Worm (Caenorhabditis elegans) whole organism, young adult: ENCODE measurements around the gene Y38E10A.33.

ENCODE experiments used
- B0336.3 ChIP-seq: fragments of 200-800 bp; sonication (Bioruptor generic); IDR thresholded peaks from 2 replicates; pipeline ENCODE4 v1.3.6; 2022; ENCODE audit warnings: missing genetic modification characterization, missing compliant biosample characterization
- D2030.7 ChIP-seq: fragments of 200-800 bp; sonication (Bioruptor generic); IDR thresholded peaks from 2 replicates; pipeline ENCODE4 v1.3.6; 2022; ENCODE audit warnings: missing genetic modification reagents, missing genetic modification characterization, missing compliant biosample characterization
- F23B12.7 ChIP-seq: sonication (generic microtip); optimal IDR thresholded peaks from 2 replicates; lab custom pipeline; 2017; ENCODE audit warnings: missing genetic modification characterization, mild to moderate bottlenecking, missing compliant biosample characterization, antibody characterized with exemption, moderate library complexity; ENCODE audit not compliant: insufficient read depth
- K11D2.4 ChIP-seq: fragments of 200-800 bp; sonication (Bioruptor generic); IDR thresholded peaks from 2 replicates; pipeline ENCODE4 v1.3.6; 2022; ENCODE audit warnings: missing genetic modification reagents, missing genetic modification characterization, missing compliant biosample characterization
- Y56A3A.18 ChIP-seq: fragments of 200-800 bp; sonication (Bioruptor generic); IDR thresholded peaks from 2 replicates; pipeline ENCODE4 v1.3.6; 2022; ENCODE audit warnings: missing genetic modification reagents, missing genetic modification characterization, missing compliant biosample characterization
- ama-1 ChIP-seq, 3 experiments: fragments of 150-350 bp in 1 of 3; sonication (generic microtip) in 2 of 3; optimal IDR thresholded peaks; 2 replicates each; lab custom pipeline; 2014 to 2018; ENCODE audit warnings: missing biosample characterization in 2 of 3, missing genetic modification characterization in 2 of 3, missing genetic modification reagents in 2 of 3
- attf-3 ChIP-seq: fragments of 200-800 bp; sonication (Bioruptor generic); conservative IDR thresholded peaks from 2 replicates; pipeline ENCODE4 v1.3.6; 2022; ENCODE audit warnings: missing genetic modification reagents, missing genetic modification characterization, missing compliant biosample characterization
- attf-6 ChIP-seq: fragments of 200-800 bp; sonication (Bioruptor generic); IDR thresholded peaks from 2 replicates; pipeline ENCODE4 v1.3.6; 2022; ENCODE audit warnings: missing genetic modification reagents, missing genetic modification characterization, missing compliant biosample characterization
- cebp-2 ChIP-seq: fragments of 200-800 bp; sonication (Bioruptor generic); IDR thresholded peaks from 2 replicates; pipeline ENCODE4 v1.3.6; 2022; ENCODE audit warnings: missing genetic modification characterization, missing compliant biosample characterization
- ceh-58 ChIP-seq: fragments of 200-800 bp; sonication (Bioruptor generic); IDR thresholded peaks from 2 replicates; pipeline ENCODE4 v1.3.6; 2022; ENCODE audit warnings: missing genetic modification characterization, missing compliant biosample characterization
- ceh-91 ChIP-seq: fragments of 200-800 bp; sonication (Bioruptor generic); IDR thresholded peaks from 2 replicates; pipeline ENCODE4 v1.3.6; 2022; ENCODE audit warnings: missing genetic modification reagents, missing genetic modification characterization, missing compliant biosample characterization
- efl-1 ChIP-seq: fragments of 150-350 bp; optimal IDR thresholded peaks from 2 replicates; lab custom pipeline; 2014; ENCODE audit warnings: missing biosample characterization, missing genetic modification reagents, missing genetic modification characterization
- egrh-3 ChIP-seq: fragments of 200-800 bp; sonication (Bioruptor generic); IDR thresholded peaks from 2 replicates; pipeline ENCODE4 v1.3.6; 2022; ENCODE audit warnings: missing genetic modification reagents, missing genetic modification characterization, missing compliant biosample characterization
- ekl-4 ChIP-seq: fragments of 200-800 bp; sonication (Bioruptor generic); IDR thresholded peaks from 2 replicates; pipeline ENCODE4 v1.3.6; 2022; ENCODE audit warnings: missing genetic modification reagents, missing genetic modification characterization, missing compliant biosample characterization
- him-1 ChIP-seq: sonication (generic microtip); optimal IDR thresholded peaks from 2 replicates; lab custom pipeline; 2016; ENCODE audit warnings: missing genotype, missing genetic modification reagents, missing genetic modification characterization, missing compliant biosample characterization
- hmg-1.2 ChIP-seq: fragments of 200-800 bp; sonication (Bioruptor generic); IDR thresholded peaks from 2 replicates; pipeline ENCODE4 v1.3.6; 2022; ENCODE audit warnings: missing genetic modification reagents, missing genetic modification characterization, missing compliant biosample characterization
- hrde-1 ChIP-seq: sonication (generic microtip); optimal IDR thresholded peaks from 2 replicates; lab custom pipeline; 2016; ENCODE audit warnings: missing genetic modification characterization, mild to moderate bottlenecking, missing compliant biosample characterization, moderate library complexity, missing genotype, missing genetic modification reagents, borderline replicate concordance
- hsf-1 ChIP-seq: fragments of 200-800 bp; sonication (Bioruptor generic); IDR thresholded peaks from 2 replicates; pipeline ENCODE4 v1.3.6; 2022; ENCODE audit warnings: missing genetic modification reagents, missing genetic modification characterization, missing compliant biosample characterization
- let-607 ChIP-seq, 2 experiments: fragments of 200-800 bp in 1 of 2; sonication (Bioruptor generic) in 1 of 2; sonication (generic microtip) in 1 of 2; optimal IDR thresholded peaks; 2 replicates each; lab custom pipeline; 2016 to 2018; ENCODE audit warnings: mild to moderate bottlenecking in 2 of 2, missing compliant biosample characterization in 2 of 2, missing genetic modification characterization in 2 of 2, moderate library complexity in 2 of 2, missing genotype in 1 of 2
- lin-26 ChIP-seq: fragments of 200-800 bp; sonication (Bioruptor generic); IDR thresholded peaks from 2 replicates; pipeline ENCODE4 v1.3.6; 2022; ENCODE audit warnings: missing genetic modification reagents, missing genetic modification characterization, missing compliant biosample characterization
- lir-1 ChIP-seq: fragments of 200-800 bp; sonication (Bioruptor generic); conservative IDR thresholded peaks from 2 replicates; pipeline ENCODE4 v1.3.6; 2022; ENCODE audit warnings: missing genetic modification reagents, missing genetic modification characterization, missing compliant biosample characterization
- madf-6 ChIP-seq: fragments of 200-800 bp; sonication (Bioruptor generic); IDR thresholded peaks from 2 replicates; pipeline ENCODE4 v1.3.6; 2022; ENCODE audit warnings: missing genetic modification reagents, missing genetic modification characterization, missing compliant biosample characterization
- madf-8 ChIP-seq: fragments of 200-800 bp; sonication (Bioruptor generic); conservative IDR thresholded peaks from 2 replicates; pipeline ENCODE4 v1.3.6; 2022; ENCODE audit warnings: missing genetic modification reagents, missing genetic modification characterization, missing compliant biosample characterization
- mcd-1 ChIP-seq: fragments of 200-800 bp; sonication (Bioruptor generic); IDR thresholded peaks from 2 replicates; pipeline ENCODE4 v1.3.6; 2022; ENCODE audit warnings: missing genetic modification reagents, missing genetic modification characterization, missing compliant biosample characterization
- mel-28 ChIP-seq: sonication (generic microtip); optimal IDR thresholded peaks from 2 replicates; lab custom pipeline; 2016; ENCODE audit warnings: borderline replicate concordance, mild to moderate bottlenecking, missing genetic modification characterization, missing compliant biosample characterization
- pbrm-1 ChIP-seq: fragments of 200-800 bp; sonication (Bioruptor generic); IDR thresholded peaks from 2 replicates; pipeline ENCODE4 v1.3.6; 2022; ENCODE audit warnings: missing genetic modification reagents, missing genetic modification characterization, missing compliant biosample characterization
- rec-8 ChIP-seq, 2 experiments: sonication (generic microtip); optimal IDR thresholded peaks; 2 replicates each; lab custom pipeline; 2016; ENCODE audit warnings: mild to moderate bottlenecking in 2 of 2, missing genetic modification characterization in 2 of 2, missing genetic modification reagents in 2 of 2, missing genotype in 2 of 2, missing biosample characterization in 1 of 2, missing compliant biosample characterization in 1 of 2, moderate library complexity in 1 of 2
- snpc-1.1 ChIP-seq: sonication (generic microtip); optimal IDR thresholded peaks from 2 replicates; lab custom pipeline; 2017; ENCODE audit warnings: missing genetic modification characterization, mild to moderate bottlenecking, missing compliant biosample characterization, antibody characterized with exemption, moderate library complexity, missing genotype, missing genetic modification reagents; ENCODE audit not compliant: insufficient read depth
- snpc-4 ChIP-seq, 5 experiments: fragments of 150-350 bp in 1 of 5; sonication (generic microtip) in 4 of 5; optimal IDR thresholded peaks; 2 replicates each; lab custom pipeline; 2014 to 2018; ENCODE audit warnings: missing genetic modification characterization in 5 of 5, missing biosample characterization in 3 of 5, antibody characterized with exemption in 2 of 5, mild to moderate bottlenecking in 2 of 5, missing compliant biosample characterization in 2 of 5, missing genotype in 2 of 5, moderate library complexity in 2 of 5, missing genetic modification reagents in 1 of 5
- somi-1 ChIP-seq: fragments of 200-800 bp; sonication (Bioruptor generic); optimal IDR thresholded peaks from 2 replicates; lab custom pipeline; 2018; ENCODE audit warnings: mild to moderate bottlenecking, missing genetic modification characterization, missing compliant biosample characterization
- unc-62 ChIP-seq: fragments of 150-350 bp; optimal IDR thresholded peaks from 2 replicates; lab custom pipeline; 2014; ENCODE audit warnings: missing biosample characterization, missing genetic modification reagents, missing genetic modification characterization
- zfh-2 ChIP-seq: fragments of 200-800 bp; sonication (Bioruptor generic); conservative IDR thresholded peaks from 2 replicates; pipeline ENCODE4 v1.3.6; 2022; ENCODE audit warnings: missing genetic modification reagents, missing genetic modification characterization, missing compliant biosample characterization
- ztf-25 ChIP-seq: fragments of 200-800 bp; sonication (Bioruptor generic); IDR thresholded peaks from 2 replicates; pipeline ENCODE4 v1.3.6; 2022; ENCODE audit warnings: missing genetic modification reagents, missing genetic modification characterization, missing compliant biosample characterization

Y38E10A.33 gene

ce11 chrII:12672512-12672911 lies 6.9 kb downstream of the Y38E10A.33 start (continued):
- peak; percentile 25; the same call in 1 of the 2 replicates for TF ChIP-seq lin-26
- TF ChIP-seq let-607 (tag; optimal IDR thresholded peaks at IDR 0.05; lab: Kevin White, UChicago): no peak
- TF ChIP-seq hrde-1 (tag; lab: Kevin White, UChicago): no peak
- no peak for TF ChIP-seq snpc-1.1 (tag; lab: Kevin White, UChicago)
- TF ChIP-seq snpc-4 (GFP tag; optimal IDR thresholded peaks at IDR 0.05; lab: Kevin White, UChicago): no peak
- TF ChIP-seq snpc-4 (tag; optimal IDR thresholded peaks at IDR 0.05; lab: Kevin White, UChicago): no peak
- TF ChIP-seq D2030.7: no peak
- no peak for TF ChIP-seq ztf-25 (GFP tag; lab: Robert Waterston, UW)
- TF ChIP-seq hsf-1 (GFP tag; lab: Robert Waterston, UW): no peak

ce11 chrII:12671892-12672291 lies 7.6 kb downstream of the Y38E10A.33 start:
- TF ChIP-seq efl-1 (GFP tag; lab: Kevin White, UChicago) (peak; percentile 32), mcd-1 (GFP tag; lab: Robert Waterston, UW) (peak; percentile 25; the same call in 1 of the 2 replicates), Y56A3A.18 (GFP tag; lab: Robert Waterston, UW) (0 out of 2 replicates have a peak, but pooled peaks have one; percentile 7), ekl-4 (GFP tag; lab: Robert Waterston, UW) (0 out of 2 replicates have a peak, but pooled peaks have one; percentile 7), rec-8 (tag; optimal IDR thresholded peaks at IDR 0.05; lab: Kevin White, UChicago) (no peak), madf-6 (GFP tag; lab: Robert Waterston, UW) (peak; percentile 68), ceh-91 (GFP tag; lab: Robert Waterston, UW) (0 out of 2 replicates have a peak, but pooled peaks have one; percentile 15), cebp-2 (GFP tag; lab: Robert Waterston, UW) (no peak), pbrm-1 (GFP tag; lab: Robert Waterston, UW) (0 out of 2 replicates have a peak, but pooled peaks have one; percentile 38), madf-8 (peak; percentile 24; the same call in 1 of the 2 replicates), somi-1 (GFP tag; lab: Kevin White, UChicago) (no peak), lir-1 (GFP tag; lab: Robert Waterston, UW) (no peak), K11D2.4 (no peak), hsf-1 (GFP tag; lab: Robert Waterston, UW) (peak; percentile 60)

ce11 chrII:12670877-12671864 lies 8.3 kb downstream of the Y38E10A.33 start:
- peak; percentile 3; the same call in 1 of the 2 replicates for TF ChIP-seq mcd-1 (GFP tag; lab: Robert Waterston, UW)
- no peak for TF ChIP-seq unc-62
- 0 out of 2 replicates have a peak, but pooled peaks have one; percentile 8 for TF ChIP-seq attf-3 (GFP tag; lab: Robert Waterston, UW)
- peak; percentile 61; the same call in 1 of the 2 replicates for TF ChIP-seq egrh-3
- TF ChIP-seq him-1 (tag; lab: Kevin White, UChicago): peak; percentile 11
- TF ChIP-seq mel-28 (tag; lab: Kevin White, UChicago): peak; percentile 16
- no peak for TF ChIP-seq ceh-58 (GFP tag; lab: Robert Waterston, UW)
- no peak for TF ChIP-seq Y56A3A.18 (GFP tag; lab: Robert Waterston, UW)
- peak; percentile 43; the same call in 1 of the 2 replicates for TF ChIP-seq pbrm-1 (GFP tag; lab: Robert Waterston, UW)
- TF ChIP-seq B0336.3 (GFP tag; lab: Robert Waterston, UW): no peak
- TF ChIP-seq let-607 (tag; optimal IDR thresholded peaks at IDR 0.05; lab: Kevin White, UChicago): peak; percentile 15 to 19
- TF ChIP-seq ama-1 (optimal IDR thresholded peaks at IDR 0.05; lab: Kevin White, UChicago): no peak
- TF ChIP-seq ama-1 (GFP tag; optimal IDR thresholded peaks at IDR 0.05; lab: Kevin White, UChicago): no peak
- no peak for TF ChIP-seq F23B12.7
- TF ChIP-seq hmg-1.2 (GFP tag; lab: Robert Waterston, UW): peak; percentile 39
- TF ChIP-seq zfh-2: peak; percentile 94
- no peak for TF ChIP-seq attf-6 (GFP tag; lab: Robert Waterston, UW)
- TF ChIP-seq snpc-1.1 (tag; lab: Kevin White, UChicago): no peak
- TF ChIP-seq snpc-4 (GFP tag; optimal IDR thresholded peaks at IDR 0.05; lab: Kevin White, UChicago): no peak
- TF ChIP-seq snpc-4 (tag; optimal IDR thresholded peaks at IDR 0.05; lab: Kevin White, UChicago): peak in 1 of 4 experiments; percentile 4
